Fruit fly (Drosophila melanogaster) Kc167 (cell line): ENCODE data around the gene CG7453.

Experiments used
- Myc ChIP-seq: fragments of >200 bp; optimal IDR thresholded peaks from 2 replicates; lab custom pipeline; 2017; ENCODE audit warnings: missing external identifiers
- Sin3A ChIP-seq: fragments of >200 bp; optimal IDR thresholded peaks from 2 replicates; lab custom pipeline; 2018; ENCODE audit warnings: missing external identifiers
- h ChIP-seq: fragments of >200 bp; optimal IDR thresholded peaks from 3 replicates; lab custom pipeline; 2018; ENCODE audit warnings: missing external identifiers
- insv ChIP-seq: fragments of >200 bp; optimal IDR thresholded peaks from 3 replicates; lab custom pipeline; 2018; ENCODE audit warnings: missing external identifiers
- psq ChIP-seq: fragments of >200 bp; optimal IDR thresholded peaks from 2 replicates; lab custom pipeline; 2017; ENCODE audit warnings: missing external identifiers
- ttk ChIP-seq: sonication (Bioruptor generic); optimal IDR thresholded peaks from 2 replicates; lab custom pipeline; 2017; ENCODE audit warnings: missing external identifiers

Gene CG7453

dm6 chrX:19224580-19225303 is 44.8 kb downstream of the CG7453 start:
- TF ChIP-seq Sin3A (lab: Kevin White, UChicago) (no peak), h (lab: Kevin White, UChicago) (no peak), psq (lab: Kevin White, UChicago) (no peak), ttk (lab: Kevin White, UChicago) (no peak), insv (lab: Kevin White, UChicago) (no peak), Myc (lab: Kevin White, UChicago) (no peak)

dm6 chrX:19225304-19225640 is 45.3 kb downstream of the CG7453 start:
- no peak for TF ChIP-seq insv (lab: Kevin White, UChicago)
- no peak for TF ChIP-seq ttk (lab: Kevin White, UChicago)
- no peak for TF ChIP-seq psq (lab: Kevin White, UChicago)
- no peak for TF ChIP-seq Myc (lab: Kevin White, UChicago)
- TF ChIP-seq Sin3A (lab: Kevin White, UChicago), result no peak
- no peak for TF ChIP-seq h (lab: Kevin White, UChicago)

dm6 chrX:19229855-19230433 is 50.0 kb downstream of the CG7453 start:
- TF ChIP-seq psq (lab: Kevin White, UChicago) (no peak), Sin3A (lab: Kevin White, UChicago) (no peak), ttk (lab: Kevin White, UChicago) (no peak), insv (lab: Kevin White, UChicago) (no peak), Myc (lab: Kevin White, UChicago) (no peak), h (lab: Kevin White, UChicago) (no peak)
